Worm (Caenorhabditis elegans) whole organism, early embryonic: Measurements from ENCODE around the gene E04F6.9.

Experiments
- F13C5.2 ChIP-seq: sonication (generic microtip); optimal IDR thresholded peaks from 2 replicates; lab custom pipeline; 2017; ENCODE audit warnings: mild to moderate bottlenecking, missing genetic modification characterization, inconsistent platforms, missing compliant biosample characterization
- ceh-36 ChIP-seq: sonication (generic microtip); optimal IDR thresholded peaks from 2 replicates; lab custom pipeline; 2016; ENCODE audit warnings: missing genetic modification characterization, inconsistent platforms, missing compliant biosample characterization
- flt-1 ChIP-seq: fragments of 200-800 bp; sonication (Bioruptor generic); IDR thresholded peaks from 2 replicates; pipeline ENCODE4 v1.3.6; 2022; ENCODE audit warnings: missing genetic modification characterization, missing compliant biosample characterization
- pes-1 ChIP-seq: fragments of 200-800 bp; sonication (Bioruptor generic); IDR thresholded peaks from 2 replicates; pipeline ENCODE4 v1.3.6; 2022; ENCODE audit warnings: missing genetic modification reagents, missing genetic modification characterization, missing compliant biosample characterization
- sea-1 ChIP-seq: fragments of 200-800 bp; sonication (Bioruptor generic); conservative IDR thresholded peaks from 2 replicates; pipeline ENCODE4 v1.3.6; 2022; ENCODE audit warnings: missing genetic modification characterization, missing compliant biosample characterization
- tra-4 ChIP-seq: sonication (generic microtip); optimal IDR thresholded peaks from 2 replicates; lab custom pipeline; 2017; ENCODE audit warnings: missing genetic modification characterization, missing compliant biosample characterization

DNA sequence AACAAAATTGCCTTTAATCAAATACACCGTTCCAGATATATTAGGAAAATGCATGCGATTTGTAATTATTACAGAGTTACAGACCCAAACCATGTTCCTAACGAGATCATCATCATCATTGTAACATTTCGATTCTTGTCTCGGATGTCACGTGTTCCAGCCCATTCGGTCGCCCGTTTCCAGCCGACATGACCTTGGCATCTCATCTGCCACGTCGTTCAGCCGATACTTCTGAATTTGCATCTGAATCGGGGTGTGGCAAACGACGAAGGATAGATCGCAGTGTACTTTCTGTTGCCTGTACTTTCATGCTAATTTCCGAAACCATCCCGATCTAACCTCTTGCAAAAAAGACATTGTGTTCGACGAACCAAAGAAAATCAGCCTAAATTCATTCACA is 27.7 kb upstream of the E04F6.9 start:
- TF ChIP-seq flt-1 (GFP tag; lab: Robert Waterston, UW) = no peak
- TF ChIP-seq tra-4 = no peak
- TF ChIP-seq F13C5.2 (tag; lab: Kevin White, UChicago) = no peak
- no peak for TF ChIP-seq ceh-36 (tag; lab: Kevin White, UChicago)
- TF ChIP-seq sea-1 (GFP tag; lab: Robert Waterston, UW) = no peak
- no peak for TF ChIP-seq pes-1
